Fruit fly (Drosophila melanogaster): ENCODE measurements around the gene CG9632.
"Not testable (repeated sequence)": the region's sequence is repeated elsewhere in the genome, so short reads cannot be mapped to it uniquely, and the experiment has no call there.

The CG9632 gene

DNA sequence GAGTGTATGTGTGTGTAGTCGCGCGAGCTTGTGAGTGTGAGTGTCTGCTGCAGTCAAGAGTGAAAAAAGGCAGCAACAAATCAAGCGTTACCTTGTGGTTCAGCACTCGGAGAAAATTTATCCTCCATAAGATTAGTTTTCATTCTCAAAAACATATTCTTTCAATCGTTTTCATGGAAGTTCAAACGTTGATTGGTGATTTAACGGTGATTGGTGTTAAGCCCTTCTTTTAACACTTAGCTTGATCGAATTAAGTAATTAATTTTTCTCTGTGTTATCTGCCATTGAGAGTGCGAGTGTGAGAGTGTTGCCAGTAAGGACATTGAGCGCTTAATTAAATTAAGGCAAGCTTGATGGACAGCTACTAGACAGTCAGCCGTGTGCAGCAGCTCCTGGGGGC, 39.7 kb downstream of the CG9632 start:
- TF ChIP-seq Clk (GFP tag; optimal IDR thresholded peaks at IDR 0.05) (no peak), CG7045 (GFP tag; optimal IDR thresholded peaks at IDR 0.05) (peak; percentile 68), CG1620 (GFP tag; optimal IDR thresholded peaks at IDR 0.05) (no peak), Hr96 (GFP tag; optimal IDR thresholded peaks at IDR 0.05) (peak; percentile 32), CG5204 (GFP tag; optimal IDR thresholded peaks at IDR 0.05) (peak; percentile 53), kay (GFP tag; ENCODE audit: borderline replicate concordance) (no peak), CG33017 (tag; optimal IDR thresholded peaks at IDR 0.05) (peak; percentile 44), CG12768 (GFP tag; optimal IDR thresholded peaks at IDR 0.05) (peak; percentile 14), cic (GFP tag; optimal IDR thresholded peaks at IDR 0.05) (no peak), cnc (optimal IDR thresholded peaks at IDR 0.05) (no peak), Mnt (GFP tag; optimal IDR thresholded peaks at IDR 0.05) (no peak), Crg-1 (GFP tag; optimal IDR thresholded peaks at IDR 0.05) (no peak), CG7101 (tag; optimal IDR thresholded peaks at IDR 0.05) (peak; percentile 19), CG14711 (tag; optimal IDR thresholded peaks at IDR 0.05) (peak; percentile 10), toe (GFP tag; optimal IDR thresholded peaks at IDR 0.05) (peak; percentile 12)

DNA sequence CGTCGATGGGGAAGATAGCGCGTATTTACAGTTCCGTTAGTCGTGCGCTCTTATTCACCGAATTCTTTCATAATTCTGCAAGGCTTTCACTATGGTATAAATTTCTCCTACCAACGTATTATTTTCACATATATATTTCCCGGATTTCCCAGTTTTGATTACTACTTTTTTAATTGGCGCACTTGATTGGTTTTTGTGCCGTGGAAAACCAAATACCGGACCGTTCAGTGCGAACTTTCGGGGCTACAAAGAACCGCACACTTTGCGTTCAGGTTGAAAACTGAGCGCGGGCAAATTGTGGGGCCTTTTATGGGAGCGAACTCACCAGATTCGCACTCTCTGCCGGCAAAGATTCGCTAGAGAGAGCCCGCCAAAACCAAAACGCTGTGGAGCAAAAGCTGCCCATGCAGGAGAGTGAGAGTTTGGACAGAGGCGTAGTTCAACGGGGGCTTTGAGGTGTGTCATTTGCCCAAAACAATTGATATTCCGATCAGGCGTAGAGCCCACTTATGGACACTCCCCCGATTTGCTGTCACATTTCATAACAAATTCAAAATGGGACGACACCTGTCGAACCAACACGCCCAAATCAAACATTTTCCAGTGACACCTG, 41.2 kb downstream of the CG9632 start:
- TF ChIP-seq pad (GFP tag; optimal IDR thresholded peaks at IDR 0.05) (peak; percentile 89), ovo (GFP tag; optimal IDR thresholded peaks at IDR 0.05) (peak; percentile 70)

- not testable (repeated sequence) for TF ChIP-seq tj, CG1620, ovo (GFP tag; optimal IDR thresholded peaks at IDR 0.05)
Measured at dm6 chr3R:15904543-15904942, 44.5 kb downstream of the CG9632 start, which contains the start of gene glob1. glob1 (minus strand) TSS chr3R:15904643.

DNA sequence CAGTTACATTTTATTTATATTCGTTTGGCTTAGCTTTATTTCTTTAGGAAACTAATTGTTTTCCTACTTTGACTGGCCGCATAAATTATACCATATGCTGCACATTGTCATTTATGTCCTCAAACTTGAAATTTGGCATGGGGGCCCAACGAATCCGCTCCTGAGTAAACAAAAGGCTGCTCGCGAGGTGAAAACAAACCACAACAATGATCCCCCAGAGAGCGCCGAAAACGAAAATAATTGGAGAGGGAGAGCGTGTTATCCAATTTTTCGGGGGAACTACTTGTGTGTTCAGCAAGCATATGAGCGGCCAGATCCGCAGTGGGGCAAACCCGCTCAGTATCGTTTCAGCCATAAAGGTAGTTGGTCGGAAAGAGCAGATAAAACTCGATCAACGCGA, 48.1 kb downstream of the CG9632 start, which contains the start of gene EndoU:
TSS of gene EndoU (plus strand) at position 301 of the 400 bp plus-strand sequence.
- not testable (repeated sequence) for TF ChIP-seq Clk (GFP tag; optimal IDR thresholded peaks at IDR 0.05); kay (GFP tag; ENCODE audit: borderline replicate concordance); CG11617 (GFP tag; optimal IDR thresholded peaks at IDR 0.05)
